Worm (Caenorhabditis elegans): Measurements from ENCODE around the gene cpf-2.

ce11 chrIII:13225019-13225418 is 43.7 kb downstream of the cpf-2 start:
- TF ChIP-seq flt-1 (GFP tag; IDR thresholded peaks at IDR 0.05) (peak; percentile 80), aly-1 (tag; optimal IDR thresholded peaks at IDR 0.05) (no peak), ama-1 (optimal IDR thresholded peaks at IDR 0.05) (no peak), hnd-1 (tag; optimal IDR thresholded peaks at IDR 0.05) (peak; percentile 16), scrt-1 (GFP tag; IDR thresholded peaks at IDR 0.05) (peak; percentile 85), ceh-13 (GFP tag; optimal IDR thresholded peaks at IDR 0.05) (peak; percentile 31), hmg-4 (GFP tag; optimal IDR thresholded peaks at IDR 0.05) (peak; percentile 65), tbx-37 (GFP tag; conservative IDR thresholded peaks at IDR 0.05) (peak; percentile 62), hmbx-1 (tag; optimal IDR thresholded peaks at IDR 0.05) (no peak), B0310.2 (tag; optimal IDR thresholded peaks at IDR 0.05) (peak; percentile 5), pes-1 (GFP tag; IDR thresholded peaks at IDR 0.05) (peak; percentile 85)

All from whole organism, early embryonic.